Worm (Caenorhabditis elegans): ENCODE results near the gene T04F8.7.
A peak's percentile ranks its signal among the peaks of the same experiment; 100 is the strongest.

Gene T04F8.7

ce11 chrX:11702236-11702635, 21.5 kb upstream of the T04F8.7 start, which contains the start of gene C44C10.3:
TSS of gene C44C10.3 (plus strand) at chrX:11702536.
- TF ChIP-seq daf-8 (GFP tag; IDR thresholded peaks at IDR 0.05) (no peak), madf-9 (GFP tag; conservative IDR thresholded peaks at IDR 0.05) (no peak), lin-1 (GFP tag; IDR thresholded peaks at IDR 0.05) (no peak), snpc-1.2 (GFP tag; IDR thresholded peaks at IDR 0.05) (no peak), nhr-48 (tag; optimal IDR thresholded peaks at IDR 0.05) (no peak), dpl-1 (GFP tag; optimal IDR thresholded peaks at IDR 0.05) (no peak), zip-2 (tag; optimal IDR thresholded peaks at IDR 0.05) (no peak), unc-130 (GFP tag; optimal IDR thresholded peaks at IDR 0.05) (no peak)

DNA sequence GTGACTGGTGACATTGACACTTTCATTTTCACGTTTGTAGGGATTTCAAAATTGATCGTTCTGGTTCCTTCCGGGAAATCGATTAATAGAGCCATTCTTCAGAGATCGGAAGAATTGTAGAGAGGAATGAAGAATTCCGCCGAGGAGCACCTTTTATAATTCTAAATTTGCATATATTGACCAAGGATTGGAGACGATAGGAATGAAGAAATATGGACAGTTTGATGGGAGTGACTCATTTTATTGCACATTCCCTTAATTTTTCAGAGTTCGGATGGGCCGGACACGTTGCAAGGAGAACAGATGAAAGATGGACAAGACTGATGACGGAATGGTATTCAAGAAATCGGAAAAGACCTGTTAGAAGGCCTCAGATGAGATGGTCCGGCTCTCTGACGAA, 19.5 kb upstream of the T04F8.7 start, which contains the start of gene C44C10.15:
C44C10.15 (minus strand) TSS at position 101 of the 400 bp plus-strand sequence.
- TF ChIP-seq F10B5.3 (tag; optimal IDR thresholded peaks at IDR 0.05), result no peak
- TF ChIP-seq arid-1 (GFP tag; conservative IDR thresholded peaks at IDR 0.05), result no peak
- no peak for TF ChIP-seq snpc-4 (tag; optimal IDR thresholded peaks at IDR 0.05)
- no peak for TF ChIP-seq lsy-2 (tag; optimal IDR thresholded peaks at IDR 0.05)
- TF ChIP-seq mxl-2 (GFP tag; conservative IDR thresholded peaks at IDR 0.05), result no peak
- no peak for TF ChIP-seq vab-7 (GFP tag; IDR thresholded peaks at IDR 0.05)
- no peak for TF ChIP-seq nhr-76 (tag; optimal IDR thresholded peaks at IDR 0.05)
- no peak for TF ChIP-seq spr-3 (GFP tag; optimal IDR thresholded peaks at IDR 0.05)
- TF ChIP-seq gei-8 (GFP tag; optimal IDR thresholded peaks at IDR 0.05), result no peak

- TF ChIP-seq ZK337.2 (GFP tag; IDR thresholded peaks at IDR 0.05), result no peak
- no peak for TF ChIP-seq nhr-6 (tag; optimal IDR thresholded peaks at IDR 0.05)
- TF ChIP-seq ceh-62 (tag; optimal IDR thresholded peaks at IDR 0.05), result no peak
- no peak for TF ChIP-seq D1046.2 (GFP tag; IDR thresholded peaks at IDR 0.05)
- TF ChIP-seq daf-8 (GFP tag; IDR thresholded peaks at IDR 0.05), result no peak
- TF ChIP-seq egl-27 (tag; optimal IDR thresholded peaks at IDR 0.05), result no peak
- no peak for TF ChIP-seq mdl-1 (tag; optimal IDR thresholded peaks at IDR 0.05)
- TF ChIP-seq pha-4 (GFP tag; IDR thresholded peaks at IDR 0.05), result no peak
- TF ChIP-seq pha-4 (tag; optimal IDR thresholded peaks at IDR 0.05), result no peak
- no peak for TF ChIP-seq snpc-1.2 (GFP tag; IDR thresholded peaks at IDR 0.05)
- no peak for TF ChIP-seq aly-2 (tag; optimal IDR thresholded peaks at IDR 0.05)
- no peak for TF ChIP-seq Y105C5A.15 (GFP tag; IDR thresholded peaks at IDR 0.05)
- TF ChIP-seq nhr-28 (tag; optimal IDR thresholded peaks at IDR 0.05), result no peak
- TF ChIP-seq hlh-30 (tag; optimal IDR thresholded peaks at IDR 0.05; ENCODE audit: insufficient read depth), result no peak
- no peak for TF ChIP-seq set-16 (GFP tag; IDR thresholded peaks at IDR 0.05)
- no peak for TF ChIP-seq ZK546.5 (tag; optimal IDR thresholded peaks at IDR 0.05)
These were observed 15.9 kb upstream of the T04F8.7 start, which contains the start of gene C44C10.12 for ce11 chrX:11696696-11697095. TSS of gene C44C10.12 (plus strand) at chrX:11696996.

DNA sequence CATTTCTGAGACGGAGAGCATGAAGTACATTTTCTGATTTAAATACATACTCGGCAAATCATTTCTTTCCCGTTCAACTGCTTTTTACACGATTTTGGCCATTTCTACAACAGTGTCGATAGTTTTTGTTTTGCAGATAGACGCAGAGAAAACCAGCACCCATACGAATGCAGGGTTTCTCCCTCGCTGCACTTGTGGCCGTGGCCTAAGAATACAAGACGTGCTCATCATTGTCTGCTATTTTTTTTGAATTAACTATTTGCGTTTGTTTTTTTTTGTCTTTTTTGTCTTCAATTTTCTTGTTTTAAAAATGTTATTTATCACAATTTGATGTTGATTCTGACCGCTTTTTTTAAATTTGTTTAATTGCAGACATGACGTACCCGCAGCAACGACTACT, 12.3 kb upstream of the T04F8.7 start, which contains the start of gene smcl-1:
smcl-1 (plus strand) TSS at position 373 of the 400 bp plus-strand sequence.
- 0 out of 2 replicates have a peak, but pooled peaks have one; percentile 30 for TF ChIP-seq ZK337.2 (GFP tag; IDR thresholded peaks at IDR 0.05)
- no peak for TF ChIP-seq pha-4 (GFP tag; IDR thresholded peaks at IDR 0.05)
- TF ChIP-seq pha-4 (tag; optimal IDR thresholded peaks at IDR 0.05), result peak; percentile 63
- TF ChIP-seq aly-2 (tag; optimal IDR thresholded peaks at IDR 0.05), result no peak
- TF ChIP-seq php-3 (GFP tag; IDR thresholded peaks at IDR 0.05), result no peak
- TF ChIP-seq F49E8.2 (tag; optimal IDR thresholded peaks at IDR 0.05; ENCODE audit: borderline replicate concordance), result no peak
- no peak for TF ChIP-seq lin-13 (GFP tag; optimal IDR thresholded peaks at IDR 0.05)
- no peak for TF ChIP-seq snpc-1.2 (GFP tag; IDR thresholded peaks at IDR 0.05)
- peak; percentile 36 for TF ChIP-seq hlh-11 (tag; optimal IDR thresholded peaks at IDR 0.05)
- TF ChIP-seq T26A8.4 (GFP tag; IDR thresholded peaks at IDR 0.05), result no peak
- no peak for TF ChIP-seq set-16 (GFP tag; IDR thresholded peaks at IDR 0.05)
- TF ChIP-seq nhr-77 (tag; optimal IDR thresholded peaks at IDR 0.05), result no peak
- no peak for TF ChIP-seq nhr-76 (tag; optimal IDR thresholded peaks at IDR 0.05)
- peak; percentile 55; the same call in 1 of the 2 replicates for TF ChIP-seq hmg-1.1 (GFP tag; IDR thresholded peaks at IDR 0.05)
- no peak for TF ChIP-seq Y105C5A.15 (GFP tag; IDR thresholded peaks at IDR 0.05)
- TF ChIP-seq aha-1 (tag), result peak; percentile 80
- TF ChIP-seq spr-1 (tag; optimal IDR thresholded peaks at IDR 0.05), result no peak
- TF ChIP-seq daf-8 (GFP tag; IDR thresholded peaks at IDR 0.05), result no peak
- no peak for TF ChIP-seq R02D3.7 (tag; optimal IDR thresholded peaks at IDR 0.05)
- no peak for TF ChIP-seq unc-39 (tag; optimal IDR thresholded peaks at IDR 0.05)
- TF ChIP-seq jun-1 (tag; optimal IDR thresholded peaks at IDR 0.05), result no peak
- TF ChIP-seq tra-1 (GFP tag; IDR thresholded peaks at IDR 0.05), result no peak
- TF ChIP-seq mes-2 (tag; optimal IDR thresholded peaks at IDR 0.05; ENCODE audit: poor library complexity, severe bottlenecking), result no peak
- TF ChIP-seq zip-2 (tag; optimal IDR thresholded peaks at IDR 0.05), result no peak
- peak; percentile 23 for TF ChIP-seq dpl-1 (GFP tag; optimal IDR thresholded peaks at IDR 0.05)
- 0 out of 2 replicates have a peak, but pooled peaks have one; percentile 33 for TF ChIP-seq dmd-6 (GFP tag; IDR thresholded peaks at IDR 0.05)
